Worm (Caenorhabditis elegans): Measurements from ENCODE around the gene irld-62.
"Not testable (repeated sequence)": the region's sequence is repeated elsewhere in the genome, so short reads cannot be mapped to it uniquely, and the experiment has no call there.

The irld-62 gene

ce11 chrV:15310780-15311179, at the start of gene irld-62:
Gene irld-62, plus strand, starts transcription at chrV:15311080.
- TF ChIP-seq ztf-23 (GFP tag; IDR thresholded peaks at IDR 0.05) (no peak), T22C8.4 (GFP tag; IDR thresholded peaks at IDR 0.05) (no peak), tab-1 (GFP tag; IDR thresholded peaks at IDR 0.05) (no peak), klf-2 (GFP tag; conservative IDR thresholded peaks at IDR 0.05) (no peak), ref-1 (GFP tag; conservative IDR thresholded peaks at IDR 0.05) (no peak), flt-1 (GFP tag; IDR thresholded peaks at IDR 0.05) (no peak), cog-1 (tag; optimal IDR thresholded peaks at IDR 0.05) (no peak), med-1 (GFP tag; optimal IDR thresholded peaks at IDR 0.05; ENCODE audit: insufficient read depth) (no peak), ztf-29 (GFP tag; IDR thresholded peaks at IDR 0.05) (no peak)

ce11 chrV:15262336-15262735, 48.5 kb upstream of the irld-62 start, which contains the start of gene M01B2.10:
Gene M01B2.10, minus strand, starts transcription at chrV:15262436.
- TF ChIP-seq T22C8.4 (GFP tag; IDR thresholded peaks at IDR 0.05); flt-1 (GFP tag; IDR thresholded peaks at IDR 0.05); klf-2 (GFP tag; conservative IDR thresholded peaks at IDR 0.05): not testable (repeated sequence)

- no peak for TF ChIP-seq med-1 (GFP tag; optimal IDR thresholded peaks at IDR 0.05; ENCODE audit: insufficient read depth)
- TF ChIP-seq tab-1 (GFP tag; IDR thresholded peaks at IDR 0.05): no peak
- no peak for TF ChIP-seq ztf-23 (GFP tag; IDR thresholded peaks at IDR 0.05)
- TF ChIP-seq cog-1 (tag; optimal IDR thresholded peaks at IDR 0.05): no peak
- TF ChIP-seq flt-1 (GFP tag; IDR thresholded peaks at IDR 0.05): no peak
- TF ChIP-seq T22C8.4 (GFP tag; IDR thresholded peaks at IDR 0.05): no peak
- TF ChIP-seq ref-1 (GFP tag; conservative IDR thresholded peaks at IDR 0.05): no peak
- no peak for TF ChIP-seq ztf-29 (GFP tag; IDR thresholded peaks at IDR 0.05)
- no peak for TF ChIP-seq klf-2 (GFP tag; conservative IDR thresholded peaks at IDR 0.05)
Observed at ce11 chrV:15264131-15264530, 46.7 kb upstream of the irld-62 start, which contains the start of gene M01B2.12. Gene M01B2.12, minus strand, starts transcription at chrV:15264231.

- TF ChIP-seq cog-1 (tag; optimal IDR thresholded peaks at IDR 0.05): no peak
- TF ChIP-seq flt-1 (GFP tag; IDR thresholded peaks at IDR 0.05): no peak
- no peak for TF ChIP-seq klf-2 (GFP tag; conservative IDR thresholded peaks at IDR 0.05)
- TF ChIP-seq ztf-29 (GFP tag; IDR thresholded peaks at IDR 0.05): no peak
- TF ChIP-seq T22C8.4 (GFP tag; IDR thresholded peaks at IDR 0.05): no peak
- TF ChIP-seq ztf-23 (GFP tag; IDR thresholded peaks at IDR 0.05): no peak
- no peak for TF ChIP-seq tab-1 (GFP tag; IDR thresholded peaks at IDR 0.05)
- no peak for TF ChIP-seq med-1 (GFP tag; optimal IDR thresholded peaks at IDR 0.05; ENCODE audit: insufficient read depth)
Observed at ce11 chrV:15265814-15266213, 45.1 kb upstream of the irld-62 start, which contains the start of gene M01B2.13. Gene M01B2.13, minus strand, starts transcription at chrV:15265914.

- TF ChIP-seq med-1 (GFP tag; optimal IDR thresholded peaks at IDR 0.05; ENCODE audit: insufficient read depth) (no peak), ztf-23 (GFP tag; IDR thresholded peaks at IDR 0.05) (no peak), cog-1 (tag; optimal IDR thresholded peaks at IDR 0.05) (no peak), klf-2 (GFP tag; conservative IDR thresholded peaks at IDR 0.05) (no peak), ztf-29 (GFP tag; IDR thresholded peaks at IDR 0.05) (no peak), flt-1 (GFP tag; IDR thresholded peaks at IDR 0.05) (no peak), ref-1 (GFP tag; conservative IDR thresholded peaks at IDR 0.05) (no peak), T22C8.4 (GFP tag; IDR thresholded peaks at IDR 0.05) (no peak)
Observed at ce11 chrV:15267405-15267804, 43.5 kb upstream of the irld-62 start, which contains the start of gene T10H4.13. Gene T10H4.13, minus strand, starts transcription at chrV:15267505.

ce11 chrV:15268302-15268701, 42.6 kb upstream of the irld-62 start, which contains the start of gene srw-22:
Gene srw-22, plus strand, starts transcription at chrV:15268602.
- no peak for TF ChIP-seq klf-2 (GFP tag; conservative IDR thresholded peaks at IDR 0.05)
- no peak for TF ChIP-seq ztf-29 (GFP tag; IDR thresholded peaks at IDR 0.05)
- TF ChIP-seq cog-1 (tag; optimal IDR thresholded peaks at IDR 0.05): no peak
- TF ChIP-seq T22C8.4 (GFP tag; IDR thresholded peaks at IDR 0.05): no peak
- TF ChIP-seq med-1 (GFP tag; optimal IDR thresholded peaks at IDR 0.05; ENCODE audit: insufficient read depth): no peak
- no peak for TF ChIP-seq flt-1 (GFP tag; IDR thresholded peaks at IDR 0.05)
- no peak for TF ChIP-seq ref-1 (GFP tag; conservative IDR thresholded peaks at IDR 0.05)
- TF ChIP-seq tab-1 (GFP tag; IDR thresholded peaks at IDR 0.05): no peak
- TF ChIP-seq ztf-23 (GFP tag; IDR thresholded peaks at IDR 0.05): no peak

ce11 chrV:15272263-15272662, 38.6 kb upstream of the irld-62 start, which contains the start of gene T10H4.4:
Gene T10H4.4, minus strand, starts transcription at chrV:15272363.
- no peak for TF ChIP-seq ztf-23 (GFP tag; IDR thresholded peaks at IDR 0.05)
- no peak for TF ChIP-seq T22C8.4 (GFP tag; IDR thresholded peaks at IDR 0.05)
- TF ChIP-seq ztf-29 (GFP tag; IDR thresholded peaks at IDR 0.05): no peak
- no peak for TF ChIP-seq tab-1 (GFP tag; IDR thresholded peaks at IDR 0.05)
- no peak for TF ChIP-seq ref-1 (GFP tag; conservative IDR thresholded peaks at IDR 0.05)
- TF ChIP-seq flt-1 (GFP tag; IDR thresholded peaks at IDR 0.05): no peak
- TF ChIP-seq med-1 (GFP tag; optimal IDR thresholded peaks at IDR 0.05; ENCODE audit: insufficient read depth): no peak
- no peak for TF ChIP-seq klf-2 (GFP tag; conservative IDR thresholded peaks at IDR 0.05)
- TF ChIP-seq cog-1 (tag; optimal IDR thresholded peaks at IDR 0.05): no peak

- no peak for TF ChIP-seq ref-1 (GFP tag; conservative IDR thresholded peaks at IDR 0.05)
Observed at ce11 chrV:15274757-15275156, 36.1 kb upstream of the irld-62 start, which contains the start of gene srw-16. Gene srw-16, minus strand, starts transcription at chrV:15274857.

ce11 chrV:15276915-15277314, 34.0 kb upstream of the irld-62 start, which contains the start of gene srw-17:
Gene srw-17, minus strand, starts transcription at chrV:15277015.
- TF ChIP-seq med-1 (GFP tag; optimal IDR thresholded peaks at IDR 0.05; ENCODE audit: insufficient read depth): no peak

ce11 chrV:15281279-15281949, 29.5 kb upstream of the irld-62 start, which contains the start of the genes srw-19 and srx-51:
Gene srw-19, minus strand, starts transcription at chrV:15281379.
Gene srx-51, plus strand, starts transcription at chrV:15281899.
- TF ChIP-seq cog-1 (tag; optimal IDR thresholded peaks at IDR 0.05): no peak
- TF ChIP-seq T22C8.4 (GFP tag; IDR thresholded peaks at IDR 0.05): no peak
- TF ChIP-seq ztf-23 (GFP tag; IDR thresholded peaks at IDR 0.05): no peak
- no peak for TF ChIP-seq tab-1 (GFP tag; IDR thresholded peaks at IDR 0.05)
- no peak for TF ChIP-seq klf-2 (GFP tag; conservative IDR thresholded peaks at IDR 0.05)
- no peak for TF ChIP-seq ref-1 (GFP tag; conservative IDR thresholded peaks at IDR 0.05)
- TF ChIP-seq ztf-29 (GFP tag; IDR thresholded peaks at IDR 0.05): no peak
- TF ChIP-seq flt-1 (GFP tag; IDR thresholded peaks at IDR 0.05): no peak
- TF ChIP-seq med-1 (GFP tag; optimal IDR thresholded peaks at IDR 0.05; ENCODE audit: insufficient read depth): no peak
